Fruit fly (Drosophila melanogaster): ENCODE measurements around the gene GlcAT-S.

Gene GlcAT-S

dm6 chr2L:9669354-9669753, 53.1 kb downstream of the GlcAT-S start (continued):
- TF ChIP-seq CG7839 (tag; optimal IDR thresholded peaks at IDR 0.05) (peak; percentile 32), gem (tag; optimal IDR thresholded peaks at IDR 0.05) (peak; percentile 42), CG17361 (GFP tag; IDR thresholded peaks at IDR 0.05) (0 out of 3 replicates have a peak, but pooled peaks have one; percentile 35), Hand (GFP tag; optimal IDR thresholded peaks at IDR 0.05) (no peak), sob (GFP tag; IDR thresholded peaks at IDR 0.05) (peak; percentile 36; the same call in 1 of the 2 replicates), sima (GFP tag; optimal IDR thresholded peaks at IDR 0.05) (no peak), ranshi (GFP tag; IDR thresholded peaks at IDR 0.05) (0 out of 2 replicates have a peak, but pooled peaks have one; percentile 25), CG31441 (GFP tag; IDR thresholded peaks at IDR 0.05) (peak; percentile 37; the same call in 1 of the 2 replicates), gcm2 (GFP tag; optimal IDR thresholded peaks at IDR 0.05) (no peak), CG17359 (tag; optimal IDR thresholded peaks at IDR 0.05) (peak; percentile 29), slbo (GFP tag; IDR thresholded peaks at IDR 0.05) (peak; percentile 57), dysf (GFP tag; IDR thresholded peaks at IDR 0.05) (peak; percentile 55; the same call in 2 of the 3 replicates), Ada2b (GFP tag; IDR thresholded peaks at IDR 0.05) (peak; percentile 24; the same call in 1 of the 2 replicates), CG4360 (GFP tag; IDR thresholded peaks at IDR 0.05) (no peak), Blimp-1 (GFP tag; optimal IDR thresholded peaks at IDR 0.05) (peak; percentile 10), nmo (GFP tag; optimal IDR thresholded peaks at IDR 0.05) (peak; percentile 7), lmd (GFP tag; IDR thresholded peaks at IDR 0.05) (peak; percentile 39; the same call in 1 of the 2 replicates), Xrp1 (GFP tag; IDR thresholded peaks at IDR 0.05) (peak; percentile 42; the same call in 1 of the 2 replicates), pan (optimal IDR thresholded peaks at IDR 0.05) (no peak), pan (GFP tag; optimal IDR thresholded peaks at IDR 0.05 in 1 of 2, IDR thresholded peaks at IDR 0.05 in 1 of 2) (peak in 1 of 2 experiments; percentile 26), dmrt99B (tag; optimal IDR thresholded peaks at IDR 0.05) (peak; percentile 27), eve (GFP tag; optimal IDR thresholded peaks at IDR 0.05) (peak in 1 of 2 experiments; percentile 43), CG15269 (tag; optimal IDR thresholded peaks at IDR 0.05) (peak; percentile 10), fd96Cb (tag; optimal IDR thresholded peaks at IDR 0.05) (peak; percentile 10), stc (GFP tag; IDR thresholded peaks at IDR 0.05) (peak; percentile 54), HHEX (GFP tag; optimal IDR thresholded peaks at IDR 0.05) (peak; percentile 11)

- TF ChIP-seq CG14014 (GFP tag; IDR thresholded peaks at IDR 0.05) (no peak), CG17186 (GFP tag; optimal IDR thresholded peaks at IDR 0.05) (no peak), CG17829 (tag; optimal IDR thresholded peaks at IDR 0.05) (no peak), CG8478 (optimal IDR thresholded peaks at IDR 0.05) (no peak), sna (GFP tag; IDR thresholded peaks at IDR 0.05; ENCODE audit: partially characterized antibody) (no peak), CG10321 (GFP tag; IDR thresholded peaks at IDR 0.05) (no peak), vvl (GFP tag; IDR thresholded peaks at IDR 0.05) (0 out of 2 replicates have a peak, but pooled peaks have one; percentile 39), Fer3 (tag; optimal IDR thresholded peaks at IDR 0.05) (peak; percentile 0), CoRest (tag; optimal IDR thresholded peaks at IDR 0.05) (no peak), Bteb2 (GFP tag; optimal IDR thresholded peaks at IDR 0.05) (no peak), CG2199 (GFP tag; IDR thresholded peaks at IDR 0.05) (no peak), CG18011 (GFP tag; optimal IDR thresholded peaks at IDR 0.05) (no peak), CG12769 (tag; optimal IDR thresholded peaks at IDR 0.05) (peak; percentile 53), exex (tag; optimal IDR thresholded peaks at IDR 0.05) (peak; percentile 37), fd102C (GFP tag; optimal IDR thresholded peaks at IDR 0.05) (no peak), CG7987 (GFP tag; optimal IDR thresholded peaks at IDR 0.05) (peak; percentile 76), lilli (GFP tag; optimal IDR thresholded peaks at IDR 0.05) (no peak), CG10543 (GFP tag; optimal IDR thresholded peaks at IDR 0.05) (peak; percentile 14), Myb (GFP tag; optimal IDR thresholded peaks at IDR 0.05) (no peak), pho (GFP tag; optimal IDR thresholded peaks at IDR 0.05) (no peak), dmrt99B (tag; optimal IDR thresholded peaks at IDR 0.05) (no peak), CG8281 (tag; optimal IDR thresholded peaks at IDR 0.05) (no peak), Doc3 (GFP tag; IDR thresholded peaks at IDR 0.05; ENCODE audit: partially characterized antibody) (no peak), Med (GFP tag) (peak; percentile 65), CG9609 (GFP tag; optimal IDR thresholded peaks at IDR 0.05) (no peak), fu2 (GFP tag; optimal IDR thresholded peaks at IDR 0.05) (no peak)
Measured at dm6 chr2L:9670909-9671422, 54.7 kb downstream of the GlcAT-S start.

All from whole organism, embryonic.